Worm (Caenorhabditis elegans): Measurements from ENCODE around the gene osm-12.

The osm-12 gene

DNA sequence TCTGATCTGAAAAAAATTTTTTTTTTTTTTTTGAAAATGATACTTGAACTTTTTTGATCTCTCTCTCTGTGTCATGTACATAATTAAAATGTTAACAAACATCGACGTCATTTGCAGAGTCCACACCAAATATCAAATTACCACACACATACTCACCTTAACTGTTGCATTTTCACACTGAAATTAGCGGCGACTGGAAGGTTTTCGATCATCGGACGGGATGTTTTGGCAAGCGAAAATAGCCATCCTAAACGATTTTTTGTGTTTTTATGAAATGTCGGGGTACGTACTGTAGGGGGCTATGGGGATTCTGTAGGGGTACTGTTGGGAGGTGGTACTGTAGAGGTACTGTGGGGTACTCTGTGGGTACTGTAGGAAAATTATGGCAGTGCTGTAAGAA is 4.2 kb downstream of the osm-12 start:
- no peak for TF ChIP-seq xnd-1 (tag; optimal IDR thresholded peaks at IDR 0.05)
- TF ChIP-seq ama-1 (optimal IDR thresholded peaks at IDR 0.05) = no peak
- TF ChIP-seq ama-1 (GFP tag; optimal IDR thresholded peaks at IDR 0.05) = no peak
- TF ChIP-seq F57C9.4 (tag; optimal IDR thresholded peaks at IDR 0.05) = no peak
- TF ChIP-seq B0336.3 (GFP tag; IDR thresholded peaks at IDR 0.05) = no peak
- no peak for TF ChIP-seq ztf-18 (tag; optimal IDR thresholded peaks at IDR 0.05)
- TF ChIP-seq ekl-4 (GFP tag; IDR thresholded peaks at IDR 0.05) = no peak
- no peak for TF ChIP-seq let-607 (tag; optimal IDR thresholded peaks at IDR 0.05)
- no peak for TF ChIP-seq hrde-1 (tag; optimal IDR thresholded peaks at IDR 0.05; ENCODE audit: borderline replicate concordance)
- no peak for TF ChIP-seq pha-4 (tag; optimal IDR thresholded peaks at IDR 0.05)
- TF ChIP-seq zfh-2 (GFP tag; conservative IDR thresholded peaks at IDR 0.05) = no peak
- no peak for TF ChIP-seq athp-1 (tag; optimal IDR thresholded peaks at IDR 0.05)
- TF ChIP-seq nfya-2 (GFP tag; IDR thresholded peaks at IDR 0.05) = no peak
- TF ChIP-seq unc-62 (GFP tag; optimal IDR thresholded peaks at IDR 0.05) = no peak
- TF ChIP-seq bed-2 (GFP tag; IDR thresholded peaks at IDR 0.05) = no peak
- no peak for TF ChIP-seq nhr-90 (tag; optimal IDR thresholded peaks at IDR 0.05)
- TF ChIP-seq gei-17 (GFP tag; optimal IDR thresholded peaks at IDR 0.05) = no peak
- TF ChIP-seq Y53G8AR.9 (GFP tag; conservative IDR thresholded peaks at IDR 0.05) = no peak

DNA sequence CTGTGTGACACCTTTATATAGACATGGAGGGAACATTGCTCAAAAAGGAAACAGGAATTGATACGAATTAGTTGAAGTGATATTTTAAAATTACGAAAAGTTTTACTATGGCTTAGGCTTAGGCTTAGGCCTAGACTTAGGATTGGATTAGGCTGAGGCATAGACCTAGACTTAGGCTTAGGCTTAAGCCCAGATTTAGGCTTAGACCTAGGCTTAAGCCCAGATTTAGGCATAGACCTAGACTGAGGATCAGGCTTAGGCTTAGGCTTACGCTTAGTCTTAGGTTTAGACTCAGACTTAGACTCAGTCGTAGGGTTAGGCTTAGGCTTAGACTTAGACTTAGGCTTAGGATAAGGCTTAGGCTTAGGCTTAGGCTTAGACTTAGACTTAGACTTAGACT is 6.3 kb downstream of the osm-12 start:
- no peak for TF ChIP-seq hrde-1 (tag; optimal IDR thresholded peaks at IDR 0.05; ENCODE audit: borderline replicate concordance)
- TF ChIP-seq snpc-1.1 (tag; optimal IDR thresholded peaks at IDR 0.05; ENCODE audit: insufficient read depth) = no peak
- TF ChIP-seq rec-8 (tag; optimal IDR thresholded peaks at IDR 0.05) = no peak
- TF ChIP-seq madf-3 (GFP tag; IDR thresholded peaks at IDR 0.05) = no peak
- TF ChIP-seq Y56A3A.18 (GFP tag; IDR thresholded peaks at IDR 0.05) = no peak
- TF ChIP-seq cebp-2 (GFP tag; IDR thresholded peaks at IDR 0.05) = no peak
- TF ChIP-seq rpc-1 (optimal IDR thresholded peaks at IDR 0.05) = no peak
- no peak for TF ChIP-seq rpc-1 (tag; optimal IDR thresholded peaks at IDR 0.05)
- TF ChIP-seq nfya-2 (GFP tag; IDR thresholded peaks at IDR 0.05) = no peak
- TF ChIP-seq mes-4 (tag; optimal IDR thresholded peaks at IDR 0.05) = no peak
- TF ChIP-seq lsy-27 (tag; optimal IDR thresholded peaks at IDR 0.05; ENCODE audit: borderline replicate concordance, insufficient read depth) = no peak
- TF ChIP-seq T07F8.4 (tag; optimal IDR thresholded peaks at IDR 0.05) = no peak
- TF ChIP-seq K11D2.4 (GFP tag; IDR thresholded peaks at IDR 0.05) = no peak
- no peak for TF ChIP-seq snpc-4 (GFP tag; optimal IDR thresholded peaks at IDR 0.05)
- TF ChIP-seq snpc-4 (tag; optimal IDR thresholded peaks at IDR 0.05) = no peak
- no peak for TF ChIP-seq attf-5 (GFP tag; optimal IDR thresholded peaks at IDR 0.05)

DNA sequence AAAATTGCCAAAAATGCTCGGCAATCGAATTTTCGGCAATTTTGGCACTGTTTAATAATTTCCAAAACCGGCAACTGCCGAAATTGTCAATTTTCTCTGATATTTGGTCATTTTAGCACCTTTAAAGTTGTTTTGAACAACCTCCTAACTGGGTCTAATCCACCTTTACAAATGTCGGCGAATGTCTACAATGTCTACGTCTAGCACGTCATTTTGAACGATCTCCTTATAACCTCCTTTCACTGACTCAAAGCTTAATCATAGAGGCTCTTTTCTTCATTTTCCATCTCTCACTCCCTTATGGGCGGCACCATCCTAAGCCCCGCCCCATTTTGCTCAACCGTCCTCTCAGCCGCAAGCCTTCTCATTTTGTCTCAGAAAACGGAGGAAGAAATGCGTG is 8.1 kb downstream of the osm-12 start, which contains the start of gene Y75B8A.44:
Gene Y75B8A.44, plus strand, starts transcription at position 301 of the 400 bp plus-strand sequence.
- TF ChIP-seq lir-1 (GFP tag; conservative IDR thresholded peaks at IDR 0.05) = no peak
- no peak for TF ChIP-seq mel-28 (tag; optimal IDR thresholded peaks at IDR 0.05; ENCODE audit: borderline replicate concordance)
- no peak for TF ChIP-seq ceh-100 (GFP tag; IDR thresholded peaks at IDR 0.05)
- no peak for TF ChIP-seq Y95B8A.8 (GFP tag; IDR thresholded peaks at IDR 0.05)
- no peak for TF ChIP-seq sptf-2 (GFP tag; optimal IDR thresholded peaks at IDR 0.05)
- TF ChIP-seq pbrm-1 (GFP tag; IDR thresholded peaks at IDR 0.05) = no peak
- TF ChIP-seq T26A5.8 (tag; optimal IDR thresholded peaks at IDR 0.05) = no peak
- TF ChIP-seq chd-7 (tag; optimal IDR thresholded peaks at IDR 0.05) = no peak
- no peak for TF ChIP-seq attf-5 (GFP tag; optimal IDR thresholded peaks at IDR 0.05)
- TF ChIP-seq nhr-179 (tag; optimal IDR thresholded peaks at IDR 0.05) = no peak
- TF ChIP-seq dox-1 (GFP tag; IDR thresholded peaks at IDR 0.05) = no peak
- TF ChIP-seq C17E4.6 (GFP tag; IDR thresholded peaks at IDR 0.05) = no peak
- no peak for TF ChIP-seq fkh-3 (tag; optimal IDR thresholded peaks at IDR 0.05)
- no peak for TF ChIP-seq F57C9.4 (tag; optimal IDR thresholded peaks at IDR 0.05)
